Worm (Caenorhabditis elegans) whole organism, L3 larva: ENCODE results near the gene R02D5.7.

Source experiments
- R02D3.7 ChIP-seq: fragments of 150-350 bp; optimal IDR thresholded peaks from 2 replicates; lab custom pipeline; 2014; ENCODE audit warnings: missing biosample characterization, missing genetic modification characterization
- ZK546.5 ChIP-seq: sonication (generic microtip); optimal IDR thresholded peaks from 2 replicates; lab custom pipeline; 2017; ENCODE audit warnings: missing biosample characterization, missing genetic modification characterization
- aly-2 ChIP-seq: fragments of 150-350 bp; optimal IDR thresholded peaks from 2 replicates; lab custom pipeline; 2014; ENCODE audit warnings: missing biosample characterization, missing genetic modification characterization
- ama-1 ChIP-seq: fragments of 150-350 bp; optimal IDR thresholded peaks from 2 replicates; lab custom pipeline; 2018
- ceh-16 ChIP-seq: sonication (generic microtip); optimal IDR thresholded peaks from 2 replicates; lab custom pipeline; 2017; ENCODE audit warnings: missing biosample characterization, missing genetic modification characterization
- ceh-28 ChIP-seq: fragments of 150-350 bp; optimal IDR thresholded peaks from 2 replicates; lab custom pipeline; 2014; ENCODE audit warnings: missing biosample characterization, missing genetic modification reagents, missing genetic modification characterization
- ceh-82 ChIP-seq: fragments of 150-350 bp; optimal IDR thresholded peaks from 2 replicates; lab custom pipeline; 2014; ENCODE audit warnings: missing biosample characterization, missing genetic modification characterization
- ceh-9 ChIP-seq: sonication (generic microtip); optimal IDR thresholded peaks from 2 replicates; lab custom pipeline; 2018; ENCODE audit warnings: missing biosample characterization, missing genetic modification characterization
- egl-27 ChIP-seq: sonication (generic microtip); optimal IDR thresholded peaks from 4 replicates; lab custom pipeline; 2017; ENCODE audit warnings: missing biosample characterization, missing genetic modification reagents, missing genetic modification characterization
- elt-1 ChIP-seq: fragments of 150-350 bp; optimal IDR thresholded peaks from 2 replicates; lab custom pipeline; 2014; ENCODE audit warnings: missing biosample characterization, missing genetic modification characterization
- elt-2 ChIP-seq: sonication (generic microtip); optimal IDR thresholded peaks from 2 replicates; lab custom pipeline; 2016; ENCODE audit warnings: missing genetic modification reagents, mild to moderate bottlenecking, missing genetic modification characterization, missing compliant biosample characterization
- elt-3 ChIP-seq, 3 experiments: fragments of 150-350 bp in 1 of 3; sonication (generic microtip) in 2 of 3; optimal IDR thresholded peaks; 2 replicates in 2 of 3; 4 replicates in 1 of 3; lab custom pipeline; 2014 to 2017; ENCODE audit warnings: missing biosample characterization in 3 of 3, missing genetic modification characterization in 3 of 3
- eor-1 ChIP-seq, 2 experiments: fragments of 150-350 bp; optimal IDR thresholded peaks; 2 replicates each; lab custom pipeline; 2014 to 2018; ENCODE audit warnings: missing biosample characterization in 2 of 2, missing genetic modification characterization in 2 of 2
- fkh-10 ChIP-seq: sonication (generic microtip); optimal IDR thresholded peaks from 2 replicates; lab custom pipeline; 2017; ENCODE audit warnings: missing biosample characterization, missing genetic modification reagents, missing genetic modification characterization
- hmg-11 ChIP-seq: sonication (generic microtip); optimal IDR thresholded peaks from 2 replicates; lab custom pipeline; 2016; ENCODE audit warnings: missing genetic modification characterization, missing compliant biosample characterization
- mdl-1 ChIP-seq: fragments of 150-350 bp; optimal IDR thresholded peaks from 2 replicates; lab custom pipeline; 2014; ENCODE audit warnings: missing biosample characterization, missing genetic modification characterization
- mml-1 ChIP-seq: fragments of 150-350 bp; sonication (generic microtip); optimal IDR thresholded peaks from 3 replicates; lab custom pipeline; 2014; ENCODE audit warnings: missing biosample characterization, missing genetic modification characterization
- nhr-12 ChIP-seq: fragments of 150-350 bp; optimal IDR thresholded peaks from 2 replicates; lab custom pipeline; 2014; ENCODE audit warnings: missing biosample characterization, missing genetic modification characterization
- nhr-23 ChIP-seq: fragments of 150-350 bp; optimal IDR thresholded peaks from 2 replicates; lab custom pipeline; 2014; ENCODE audit warnings: missing biosample characterization, missing genetic modification reagents, missing genetic modification characterization
- nhr-237 ChIP-seq: fragments of 150-350 bp; optimal IDR thresholded peaks from 2 replicates; lab custom pipeline; 2014; ENCODE audit warnings: missing biosample characterization, missing genetic modification characterization
- nhr-25 ChIP-seq: sonication (generic microtip); optimal IDR thresholded peaks from 2 replicates; lab custom pipeline; 2017; ENCODE audit warnings: missing biosample characterization, missing genetic modification characterization
- nhr-43 ChIP-seq: sonication (generic microtip); optimal IDR thresholded peaks from 2 replicates; lab custom pipeline; 2016; ENCODE audit warnings: mild to moderate bottlenecking, missing genetic modification characterization, missing compliant biosample characterization; ENCODE audit not compliant: poor library complexity, severe bottlenecking
- nhr-67 ChIP-seq: fragments of 150-350 bp; optimal IDR thresholded peaks from 2 replicates; lab custom pipeline; 2014; ENCODE audit warnings: missing biosample characterization, missing genetic modification characterization
- nhr-76 ChIP-seq: fragments of 150-350 bp; sonication (generic microtip); optimal IDR thresholded peaks from 5 replicates; lab custom pipeline; 2014; ENCODE audit warnings: missing biosample characterization, missing genetic modification characterization
- nhr-77 ChIP-seq: fragments of 150-350 bp; optimal IDR thresholded peaks from 2 replicates; lab custom pipeline; 2014; ENCODE audit warnings: missing biosample characterization, missing genetic modification characterization
- pha-4 ChIP-seq: fragments of 150-350 bp; optimal IDR thresholded peaks from 2 replicates; lab custom pipeline; 2014; ENCODE audit warnings: missing biosample characterization, missing genetic modification reagents, missing genetic modification characterization
- pqm-1 ChIP-seq: fragments of 150-350 bp; optimal IDR thresholded peaks from 2 replicates; lab custom pipeline; 2017; ENCODE audit warnings: missing biosample characterization, missing genetic modification characterization, inconsistent platforms
- sea-2 ChIP-seq: fragments of 150-350 bp; sonication (generic microtip); optimal IDR thresholded peaks from 4 replicates; lab custom pipeline; 2014; ENCODE audit warnings: missing biosample characterization, missing genetic modification reagents, missing genetic modification characterization
- skn-1 ChIP-seq: fragments of 150-350 bp; optimal IDR thresholded peaks from 2 replicates; lab custom pipeline; 2014; ENCODE audit warnings: missing biosample characterization, missing genetic modification characterization
- snpc-4 ChIP-seq: fragments of 150-350 bp; optimal IDR thresholded peaks from 2 replicates; lab custom pipeline; 2014; ENCODE audit warnings: missing biosample characterization, missing genetic modification characterization
- unc-62 ChIP-seq: fragments of 150-350 bp; sonication (generic microtip); optimal IDR thresholded peaks from 4 replicates; lab custom pipeline; 2014; ENCODE audit warnings: missing biosample characterization, missing genetic modification reagents, missing genetic modification characterization
- zag-1 ChIP-seq: fragments of 150-350 bp; optimal IDR thresholded peaks from 2 replicates; lab custom pipeline; 2014; ENCODE audit warnings: missing biosample characterization, missing genetic modification characterization

The R02D5.7 gene

ce11 chrV:14481987-14482386, 686 bp upstream of the R02D5.7 start, which contains the start of gene R02D5.10:
Gene R02D5.10, plus strand, starts transcription at chrV:14482287.
- TF ChIP-seq unc-62 (no peak), egl-27 (no peak), nhr-43 (no peak), nhr-237 (tag; lab: Kevin White, UChicago) (no peak), nhr-25 (tag; lab: Kevin White, UChicago) (no peak), elt-1 (tag; lab: Kevin White, UChicago) (no peak), zag-1 (no peak), aly-2 (no peak), ceh-9 (no peak), ceh-82 (tag; lab: Kevin White, UChicago) (no peak), ceh-16 (tag; lab: Kevin White, UChicago) (no peak), elt-2 (no peak), ceh-28 (tag; lab: Kevin White, UChicago) (no peak), elt-3 (tag; optimal IDR thresholded peaks at IDR 0.05; lab: Kevin White, UChicago) (no peak), skn-1 (no peak), nhr-23 (no peak), pha-4 (tag; lab: Kevin White, UChicago) (no peak)

- TF ChIP-seq pha-4 (tag; lab: Kevin White, UChicago) (no peak), sea-2 (no peak), ZK546.5 (tag; lab: Kevin White, UChicago) (no peak)
Observed at ce11 chrV:14480533-14480932, 768 bp downstream of the R02D5.7 start.

ce11 chrV:14478979-14479378, 2.3 kb downstream of the R02D5.7 start, which contains the start of gene clec-55:
Gene clec-55, plus strand, starts transcription at chrV:14479279.
- no peak for TF ChIP-seq hmg-11
- peak; percentile 44 for TF ChIP-seq elt-2

ce11 chrV:14476680-14477079, 4.6 kb downstream of the R02D5.7 start, which contains the start of gene clec-54:
Gene clec-54, plus strand, starts transcription at chrV:14476903.
- TF ChIP-seq elt-2, result peak; percentile 48
- TF ChIP-seq eor-1 (tag; optimal IDR thresholded peaks at IDR 0.05; lab: Kevin White, UChicago), result no peak
- peak; percentile 5 for TF ChIP-seq pqm-1

ce11 chrV:14474099-14474498, 7.2 kb downstream of the R02D5.7 start, which contains the start of gene clec-56:
Gene clec-56, plus strand, starts transcription at chrV:14474399.
- TF ChIP-seq pqm-1, result peak; percentile 5
- TF ChIP-seq nhr-25 (tag; lab: Kevin White, UChicago), result no peak
- TF ChIP-seq elt-2, result peak; percentile 38
- TF ChIP-seq, all 47 proteins: peak for 2

ce11 chrV:14472229-14472628, 9.1 kb downstream of the R02D5.7 start, which contains the start of gene clec-227:
Gene clec-227, plus strand, starts transcription at chrV:14472529.
- TF ChIP-seq fkh-10 (GFP tag; lab: Kevin White, UChicago), result no peak
- no peak for TF ChIP-seq mdl-1 (tag; lab: Kevin White, UChicago)
- no peak for TF ChIP-seq egl-27
- no peak for TF ChIP-seq pha-4 (tag; lab: Kevin White, UChicago)
- TF ChIP-seq nhr-23, result no peak
- TF ChIP-seq elt-3 (tag; optimal IDR thresholded peaks at IDR 0.05; lab: Kevin White, UChicago), result no peak
- TF ChIP-seq ama-1, result no peak
- TF ChIP-seq ceh-16 (tag; lab: Kevin White, UChicago), result no peak
- no peak for TF ChIP-seq nhr-76 (tag; lab: Kevin White, UChicago)
- no peak for TF ChIP-seq nhr-12 (tag; lab: Kevin White, UChicago)
- TF ChIP-seq nhr-237 (tag; lab: Kevin White, UChicago), result no peak

ce11 chrV:14468931-14469330, 12.4 kb downstream of the R02D5.7 start, which contains the start of gene clec-57:
Gene clec-57, plus strand, starts transcription at chrV:14469231.
- no peak for TF ChIP-seq nhr-67
- TF ChIP-seq nhr-43, result no peak
- TF ChIP-seq elt-1 (tag; lab: Kevin White, UChicago), result no peak

- TF ChIP-seq nhr-43, result peak; percentile 34
- no peak for TF ChIP-seq nhr-12 (tag; lab: Kevin White, UChicago)
- TF ChIP-seq snpc-4 (tag; lab: Kevin White, UChicago), result peak; percentile 97
- peak; percentile 47 for TF ChIP-seq elt-2
- TF ChIP-seq elt-1 (tag; lab: Kevin White, UChicago), result no peak
- TF ChIP-seq nhr-25 (tag; lab: Kevin White, UChicago), result peak; percentile 54
- no peak for TF ChIP-seq elt-3 (tag; optimal IDR thresholded peaks at IDR 0.05; lab: Kevin White, UChicago)
- TF ChIP-seq R02D3.7 (tag; lab: Kevin White, UChicago), result peak; percentile 36
- no peak for TF ChIP-seq nhr-237 (tag; lab: Kevin White, UChicago)
- peak; percentile 54 for TF ChIP-seq pqm-1
- TF ChIP-seq mml-1 (tag; lab: Kevin White, UChicago), result no peak
- peak; percentile 42 for TF ChIP-seq nhr-77 (tag; lab: Kevin White, UChicago)
Observed at ce11 chrV:14468196-14468874, 13.0 kb downstream of the R02D5.7 start, which contains the start of gene srz-97. Gene srz-97, minus strand, starts transcription at chrV:14468246.
